Worm (Caenorhabditis elegans) whole organism, L2 larva: ENCODE results near the gene tag-65.

Experiments
- aly-2 ChIP-seq: fragments of 150-350 bp; optimal IDR thresholded peaks from 2 replicates; lab custom pipeline; 2014; ENCODE audit warnings: missing biosample characterization, missing genetic modification characterization
- nhr-237 ChIP-seq: fragments of 150-350 bp; optimal IDR thresholded peaks from 2 replicates; lab custom pipeline; 2014; ENCODE audit warnings: missing biosample characterization, missing genetic modification characterization
- sma-9 ChIP-seq, 2 experiments: fragments of 150-350 bp in 1 of 2; sonication (generic microtip) in 1 of 2; optimal IDR thresholded peaks; 2 replicates each; lab custom pipeline; 2014 to 2016; ENCODE audit warnings: missing genetic modification characterization in 2 of 2, mild to moderate bottlenecking in 1 of 2, missing biosample characterization in 1 of 2, missing compliant biosample characterization in 1 of 2, missing genetic modification reagents in 1 of 2, moderate library complexity in 1 of 2
- ztf-11 ChIP-seq: sonication (generic microtip); optimal IDR thresholded peaks from 2 replicates; lab custom pipeline; 2017; ENCODE audit warnings: missing biosample characterization, missing genetic modification characterization

DNA sequence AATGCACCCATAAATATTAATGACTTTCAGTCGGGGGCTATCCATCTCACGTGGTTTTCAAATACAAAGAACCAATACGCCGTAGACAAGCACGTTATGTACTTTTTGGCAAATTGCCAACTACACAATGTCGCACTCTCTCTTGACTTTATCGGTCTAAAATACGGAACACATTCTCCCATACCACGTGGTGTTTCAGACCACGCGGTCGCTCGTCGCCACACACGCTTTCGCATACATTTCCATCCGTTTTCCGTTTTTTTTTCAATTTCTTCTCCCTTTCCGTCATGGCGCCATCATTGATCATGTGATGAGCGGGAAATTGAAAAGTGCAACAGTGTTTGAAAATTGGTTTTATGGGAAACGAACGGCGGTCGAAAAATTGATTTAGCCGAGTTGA lies 19.8 kb downstream of the tag-65 start:
- no peak for TF ChIP-seq aly-2 (tag; lab: Kevin White, UChicago)
- TF ChIP-seq nhr-237 (tag; lab: Kevin White, UChicago), result no peak
- peak; percentile 99 for TF ChIP-seq sma-9 (GFP tag; optimal IDR thresholded peaks at IDR 0.05; lab: Kevin White, UChicago)
- peak; percentile 55 for TF ChIP-seq sma-9 (tag; optimal IDR thresholded peaks at IDR 0.05; lab: Kevin White, UChicago)
- no peak for TF ChIP-seq ztf-11 (tag; lab: Kevin White, UChicago)
